Fruit fly (Drosophila melanogaster) whole organism, pupa: ENCODE results near the gene CG13310.

Experiments
- CG10348 ChIP-seq: fragments of 200-800 bp; sonication (Bioruptor generic); IDR thresholded peaks from 2 replicates; pipeline ENCODE4 v1.3.6; 2022; ENCODE audit warnings: missing biosample characterization, missing genetic modification characterization
- CG12605 ChIP-seq: fragments of 200-800 bp; sonication (Bioruptor generic); IDR thresholded peaks from 2 replicates; pipeline ENCODE4 v1.3.6; 2022; ENCODE audit warnings: missing biosample characterization, missing genetic modification characterization
- CG13204 ChIP-seq: fragments of 200-800 bp; sonication (Bioruptor generic); optimal IDR thresholded peaks from 2 replicates; lab custom pipeline; 2018; ENCODE audit warnings: missing biosample characterization, mild to moderate bottlenecking, missing genetic modification characterization, moderate library complexity
- CG14655 ChIP-seq: fragments of 200-800 bp; sonication (Bioruptor generic); optimal IDR thresholded peaks from 3 replicates; lab custom pipeline; 2017; ENCODE audit warnings: mild to moderate bottlenecking, missing biosample characterization, missing genetic modification reagents, missing genetic modification characterization
- CG15710 ChIP-seq: fragments of 200-800 bp; sonication (Bioruptor generic); optimal IDR thresholded peaks from 2 replicates; lab custom pipeline; 2018; ENCODE audit warnings: missing biosample characterization, mild to moderate bottlenecking, missing genetic modification characterization, moderate library complexity
- CG17806 ChIP-seq: fragments of 200-800 bp; sonication (Bioruptor generic); optimal IDR thresholded peaks from 2 replicates; lab custom pipeline; 2018; ENCODE audit warnings: missing biosample characterization, mild to moderate bottlenecking, missing genetic modification characterization, moderate library complexity
- CG32121 ChIP-seq: fragments of 200-800 bp; sonication (Bioruptor generic); IDR thresholded peaks from 2 replicates; pipeline ENCODE4 v1.3.6; 2022; ENCODE audit warnings: missing biosample characterization, missing genetic modification characterization
- CG34367 ChIP-seq: fragments of 200-800 bp; sonication (Bioruptor generic); optimal IDR thresholded peaks from 2 replicates; lab custom pipeline; 2018; ENCODE audit warnings: missing biosample characterization, mild to moderate bottlenecking, missing genetic modification characterization
- CG4496 ChIP-seq: fragments of 200-800 bp; sonication (Bioruptor generic); IDR thresholded peaks from 3 replicates; pipeline ENCODE4 v1.3.6; 2022; ENCODE audit warnings: missing biosample characterization, missing genetic modification characterization
- CG8159 ChIP-seq: fragments of 200-800 bp; sonication (Bioruptor generic); optimal IDR thresholded peaks from 3 replicates; lab custom pipeline; 2018; ENCODE audit warnings: missing biosample characterization, mild to moderate bottlenecking, missing genetic modification characterization, moderate library complexity
- CG8301 ChIP-seq: fragments of 200-800 bp; sonication (Bioruptor generic); optimal IDR thresholded peaks from 2 replicates; lab custom pipeline; 2018; ENCODE audit warnings: missing biosample characterization, mild to moderate bottlenecking, missing genetic modification characterization
- CG9948 ChIP-seq: fragments of 200-800 bp; sonication (Bioruptor generic); optimal IDR thresholded peaks from 2 replicates; lab custom pipeline; 2018; ENCODE audit warnings: missing biosample characterization, mild to moderate bottlenecking, missing genetic modification characterization, moderate library complexity
- D1 ChIP-seq: fragments of 200-800 bp; sonication (Bioruptor generic); optimal IDR thresholded peaks from 2 replicates; lab custom pipeline; 2018; ENCODE audit warnings: missing biosample characterization, mild to moderate bottlenecking, missing genetic modification characterization, moderate library complexity
- EcR ChIP-seq: fragments of 200-800 bp; sonication (Bioruptor generic); optimal IDR thresholded peaks from 3 replicates; lab custom pipeline; 2019; ENCODE audit warnings: missing biosample characterization, missing genetic modification characterization, mild to moderate bottlenecking, moderate library complexity, missing genetic modification reagents
- Ets98B ChIP-seq: fragments of 200-800 bp; sonication (Bioruptor generic); IDR thresholded peaks from 2 replicates; pipeline ENCODE4 v1.3.6; 2022; ENCODE audit warnings: missing biosample characterization, missing genetic modification characterization
- Pif1A ChIP-seq: fragments of 200-800 bp; sonication (Bioruptor generic); optimal IDR thresholded peaks from 3 replicates; lab custom pipeline; 2016; ENCODE audit warnings: missing biosample characterization, missing genetic modification characterization
- Pif1B ChIP-seq: fragments of 200-800 bp; sonication (Bioruptor generic); optimal IDR thresholded peaks from 3 replicates; lab custom pipeline; 2016; ENCODE audit warnings: missing biosample characterization, missing genetic modification characterization
- Snoo ChIP-seq: fragments of 200-800 bp; sonication (Bioruptor generic); optimal IDR thresholded peaks from 3 replicates; lab custom pipeline; 2017; ENCODE audit warnings: missing biosample characterization, mild to moderate bottlenecking, missing genetic modification characterization, inconsistent platforms
- fd96Ca ChIP-seq: fragments of 200-800 bp; sonication (Bioruptor generic); IDR thresholded peaks from 3 replicates; pipeline ENCODE4 v1.3.6; 2022; ENCODE audit warnings: missing biosample characterization, missing genetic modification characterization
- gl ChIP-seq: fragments of 200-800 bp; sonication (Bioruptor generic); optimal IDR thresholded peaks from 2 replicates; lab custom pipeline; 2018; ENCODE audit warnings: missing biosample characterization, mild to moderate bottlenecking, missing genetic modification characterization
- rn ChIP-seq: fragments of 200-800 bp; sonication (Bioruptor generic); IDR thresholded peaks from 2 replicates; pipeline ENCODE4 v1.3.6; 2022; ENCODE audit warnings: missing biosample characterization, missing genetic modification characterization

Gene CG13310

dm6 chr3L:8821708-8822660 lies 21.7 kb upstream of the CG13310 start:
- TF ChIP-seq EcR (GFP tag; lab: Kevin White, UChicago) (peak; percentile 56), CG32121 (GFP tag; lab: Robert Waterston, UW) (peak; percentile 76), Pif1B (GFP tag; lab: Kevin White, UChicago) (peak; percentile 86), CG4496 (GFP tag; lab: Robert Waterston, UW) (peak; percentile 92), Pif1A (GFP tag; lab: Kevin White, UChicago) (peak; percentile 93), CG9948 (tag; lab: Kevin White, UChicago) (peak; percentile 93), CG12605 (peak; percentile 83), D1 (tag; lab: Kevin White, UChicago) (peak; percentile 75), CG14655 (GFP tag; lab: Kevin White, UChicago) (peak; percentile 81), CG34367 (tag; lab: Kevin White, UChicago) (peak; percentile 88), CG17806 (peak; percentile 98), CG8159 (tag; lab: Kevin White, UChicago) (peak; percentile 91), gl (tag; lab: Kevin White, UChicago) (peak; percentile 93), CG10348 (no peak), CG8301 (tag; lab: Kevin White, UChicago) (peak; percentile 89), fd96Ca (GFP tag; lab: Robert Waterston, UW) (peak; percentile 76; the same call in 2 of the 3 replicates), CG15710 (tag; lab: Kevin White, UChicago) (peak; percentile 95), Ets98B (GFP tag; lab: Robert Waterston, UW) (peak; percentile 86), rn (GFP tag; lab: Robert Waterston, UW) (peak; percentile 73; the same call in 1 of the 2 replicates), CG13204 (GFP tag; lab: Kevin White, UChicago) (peak; percentile 90), Snoo (peak; percentile 77)

- TF ChIP-seq Snoo (peak; percentile 20), CG13204 (GFP tag; lab: Kevin White, UChicago) (peak; percentile 38), gl (tag; lab: Kevin White, UChicago) (peak; percentile 4), EcR (GFP tag; lab: Kevin White, UChicago) (peak; percentile 67), fd96Ca (GFP tag; lab: Robert Waterston, UW) (no peak)
Measured at dm6 chr3L:8819441-8819840, 19.1 kb upstream of the CG13310 start.

- TF ChIP-seq D1 (tag; lab: Kevin White, UChicago): no peak
- peak; percentile 70 for TF ChIP-seq Pif1A (GFP tag; lab: Kevin White, UChicago)
- TF ChIP-seq CG10348: no peak
- peak; percentile 44 for TF ChIP-seq CG9948 (tag; lab: Kevin White, UChicago)
- peak; percentile 62 for TF ChIP-seq CG8301 (tag; lab: Kevin White, UChicago)
- TF ChIP-seq Snoo: no peak
- TF ChIP-seq CG32121 (GFP tag; lab: Robert Waterston, UW): peak; percentile 75
- TF ChIP-seq CG12605: peak; percentile 79
- TF ChIP-seq CG14655 (GFP tag; lab: Kevin White, UChicago): peak; percentile 62
- TF ChIP-seq CG15710 (tag; lab: Kevin White, UChicago): peak; percentile 48
- peak; percentile 48 for TF ChIP-seq CG8159 (tag; lab: Kevin White, UChicago)
- TF ChIP-seq rn (GFP tag; lab: Robert Waterston, UW): peak; percentile 45; the same call in 1 of the 2 replicates
- peak; percentile 33 for TF ChIP-seq Pif1B (GFP tag; lab: Kevin White, UChicago)
- TF ChIP-seq CG4496 (GFP tag; lab: Robert Waterston, UW): peak; percentile 90
- peak; percentile 86 for TF ChIP-seq fd96Ca (GFP tag; lab: Robert Waterston, UW)
- no peak for TF ChIP-seq CG17806
- TF ChIP-seq gl (tag; lab: Kevin White, UChicago): peak; percentile 18
- TF ChIP-seq CG34367 (tag; lab: Kevin White, UChicago): no peak
- no peak for TF ChIP-seq EcR (GFP tag; lab: Kevin White, UChicago)
- TF ChIP-seq CG13204 (GFP tag; lab: Kevin White, UChicago): peak; percentile 30
- peak; percentile 80 for TF ChIP-seq Ets98B (GFP tag; lab: Robert Waterston, UW)
Measured at dm6 chr3L:8813484-8813883, 13.2 kb upstream of the CG13310 start.

dm6 chr3L:8810095-8810494 lies 9.8 kb upstream of the CG13310 start, which contains the start of gene CG13309:
TSS of gene CG13309 (plus strand) at chr3L:8810395.
- TF ChIP-seq gl (tag; lab: Kevin White, UChicago) (no peak), CG34367 (tag; lab: Kevin White, UChicago) (no peak), D1 (tag; lab: Kevin White, UChicago) (no peak), CG17806 (no peak), rn (GFP tag; lab: Robert Waterston, UW) (no peak), Ets98B (GFP tag; lab: Robert Waterston, UW) (no peak), CG13204 (GFP tag; lab: Kevin White, UChicago) (no peak), Pif1A (GFP tag; lab: Kevin White, UChicago) (no peak), CG10348 (no peak), Snoo (no peak)

- no peak for TF ChIP-seq CG12605
- no peak for TF ChIP-seq CG17806
- TF ChIP-seq Pif1A (GFP tag; lab: Kevin White, UChicago): no peak
- TF ChIP-seq CG4496 (GFP tag; lab: Robert Waterston, UW): no peak
- TF ChIP-seq CG8301 (tag; lab: Kevin White, UChicago): no peak
- TF ChIP-seq Snoo: no peak
- no peak for TF ChIP-seq CG32121 (GFP tag; lab: Robert Waterston, UW)
- no peak for TF ChIP-seq fd96Ca (GFP tag; lab: Robert Waterston, UW)
Measured at dm6 chr3L:8808244-8808643, 7.9 kb upstream of the CG13310 start, which contains the start of gene CG13308. TSS of gene CG13308 (plus strand) at chr3L:8808544.
